Worm (Caenorhabditis elegans) whole organism, young adult: ENCODE results near the gene ins-34.

Source experiments
- B0019.2 ChIP-seq: fragments of 200-800 bp; sonication (Bioruptor generic); conservative IDR thresholded peaks from 2 replicates; pipeline ENCODE4 v1.3.6; 2022; ENCODE audit warnings: missing genetic modification reagents, missing genetic modification characterization, missing compliant biosample characterization
- B0336.3 ChIP-seq: fragments of 200-800 bp; sonication (Bioruptor generic); IDR thresholded peaks from 2 replicates; pipeline ENCODE4 v1.3.6; 2022; ENCODE audit warnings: missing genetic modification characterization, missing compliant biosample characterization
- C17E4.6 ChIP-seq: fragments of 200-800 bp; sonication (Bioruptor generic); IDR thresholded peaks from 2 replicates; pipeline ENCODE4 v1.3.6; 2022; ENCODE audit warnings: missing genetic modification reagents, missing genetic modification characterization, missing compliant biosample characterization
- F37B4.10 ChIP-seq: fragments of 200-800 bp; sonication (Bioruptor generic); IDR thresholded peaks from 2 replicates; pipeline ENCODE4 v1.3.6; 2022; ENCODE audit warnings: missing genetic modification characterization, missing compliant biosample characterization
- F52B5.7 ChIP-seq: sonication (generic microtip); optimal IDR thresholded peaks from 2 replicates; lab custom pipeline; 2016; ENCODE audit warnings: mild to moderate bottlenecking, missing genetic modification characterization, missing compliant biosample characterization
- F55B11.4 ChIP-seq: sonication (generic microtip); optimal IDR thresholded peaks from 2 replicates; lab custom pipeline; 2016; ENCODE audit warnings: missing compliant biosample characterization, missing genetic modification characterization, borderline replicate concordance; ENCODE audit not compliant: insufficient read depth
- F57A8.1 ChIP-seq: fragments of 200-800 bp; sonication (Bioruptor generic); optimal IDR thresholded peaks from 2 replicates; lab custom pipeline; 2018; ENCODE audit warnings: mild to moderate bottlenecking, missing genetic modification characterization, moderate library complexity, missing compliant biosample characterization
- K11D2.4 ChIP-seq: fragments of 200-800 bp; sonication (Bioruptor generic); IDR thresholded peaks from 2 replicates; pipeline ENCODE4 v1.3.6; 2022; ENCODE audit warnings: missing genetic modification reagents, missing genetic modification characterization, missing compliant biosample characterization
- T26A5.8 ChIP-seq: sonication (generic microtip); optimal IDR thresholded peaks from 2 replicates; lab custom pipeline; 2016; ENCODE audit warnings: missing genetic modification characterization, missing compliant biosample characterization
- Y56A3A.18 ChIP-seq: fragments of 200-800 bp; sonication (Bioruptor generic); IDR thresholded peaks from 2 replicates; pipeline ENCODE4 v1.3.6; 2022; ENCODE audit warnings: missing genetic modification reagents, missing genetic modification characterization, missing compliant biosample characterization
- Y67H2A.10 ChIP-seq: fragments of 200-800 bp; sonication (Bioruptor generic); conservative IDR thresholded peaks from 2 replicates; pipeline ENCODE4 v1.3.6; 2022; ENCODE audit warnings: missing genetic modification reagents, missing genetic modification characterization, missing compliant biosample characterization
- Y79H2A.3 ChIP-seq: fragments of 200-800 bp; sonication (Bioruptor generic); conservative IDR thresholded peaks from 2 replicates; pipeline ENCODE4 v1.3.6; 2022; ENCODE audit warnings: missing genetic modification reagents, missing genetic modification characterization, missing compliant biosample characterization
- ZK185.1 ChIP-seq: sonication (generic microtip); optimal IDR thresholded peaks from 2 replicates; lab custom pipeline; 2016; ENCODE audit warnings: mild to moderate bottlenecking, missing genetic modification characterization, missing compliant biosample characterization; ENCODE audit not compliant: poor library complexity, severe bottlenecking
- akir-1 ChIP-seq: fragments of 200-800 bp; sonication (Bioruptor generic); optimal IDR thresholded peaks from 2 replicates; lab custom pipeline; 2018; ENCODE audit warnings: mild to moderate bottlenecking, missing genetic modification characterization, moderate library complexity, missing compliant biosample characterization
- aptf-2 ChIP-seq: fragments of 200-800 bp; sonication (Bioruptor generic); conservative IDR thresholded peaks from 2 replicates; pipeline ENCODE4 v1.3.6; 2022; ENCODE audit warnings: missing genetic modification reagents, missing genetic modification characterization, missing compliant biosample characterization
- aptf-3 ChIP-seq: fragments of 200-800 bp; sonication (Bioruptor generic); IDR thresholded peaks from 2 replicates; pipeline ENCODE4 v1.3.6; 2022; ENCODE audit warnings: missing genetic modification characterization, missing compliant biosample characterization
- attf-3 ChIP-seq: fragments of 200-800 bp; sonication (Bioruptor generic); conservative IDR thresholded peaks from 2 replicates; pipeline ENCODE4 v1.3.6; 2022; ENCODE audit warnings: missing genetic modification reagents, missing genetic modification characterization, missing compliant biosample characterization
- attf-6 ChIP-seq: fragments of 200-800 bp; sonication (Bioruptor generic); IDR thresholded peaks from 2 replicates; pipeline ENCODE4 v1.3.6; 2022; ENCODE audit warnings: missing genetic modification reagents, missing genetic modification characterization, missing compliant biosample characterization
- bed-2 ChIP-seq: fragments of 200-800 bp; sonication (Bioruptor generic); IDR thresholded peaks from 2 replicates; pipeline ENCODE4 v1.3.6; 2022; ENCODE audit warnings: missing genetic modification reagents, missing genetic modification characterization, missing compliant biosample characterization
- ceh-100 ChIP-seq: fragments of 200-800 bp; sonication (Bioruptor generic); IDR thresholded peaks from 2 replicates; pipeline ENCODE4 v1.3.6; 2022; ENCODE audit warnings: missing genetic modification reagents, missing genetic modification characterization, missing compliant biosample characterization
- ceh-58 ChIP-seq: fragments of 200-800 bp; sonication (Bioruptor generic); IDR thresholded peaks from 2 replicates; pipeline ENCODE4 v1.3.6; 2022; ENCODE audit warnings: missing genetic modification characterization, missing compliant biosample characterization
- die-1 ChIP-seq: sonication (generic microtip); optimal IDR thresholded peaks from 2 replicates; lab custom pipeline; 2016; ENCODE audit warnings: missing genotype, mild to moderate bottlenecking, missing genetic modification characterization, missing compliant biosample characterization
- dpl-1 ChIP-seq: fragments of 150-350 bp; optimal IDR thresholded peaks from 2 replicates; lab custom pipeline; 2014; ENCODE audit warnings: missing biosample characterization, missing genetic modification reagents, missing genetic modification characterization
- egl-18 ChIP-seq: fragments of 200-800 bp; sonication (Bioruptor generic); IDR thresholded peaks from 2 replicates; pipeline ENCODE4 v1.3.6; 2022; ENCODE audit warnings: missing genetic modification reagents, missing genetic modification characterization, missing compliant biosample characterization
- egrh-3 ChIP-seq: fragments of 200-800 bp; sonication (Bioruptor generic); IDR thresholded peaks from 2 replicates; pipeline ENCODE4 v1.3.6; 2022; ENCODE audit warnings: missing genetic modification reagents, missing genetic modification characterization, missing compliant biosample characterization
- gei-17 ChIP-seq: fragments of 200-800 bp; sonication (Bioruptor generic); optimal IDR thresholded peaks from 2 replicates; lab custom pipeline; 2018; ENCODE audit warnings: mild to moderate bottlenecking, missing genetic modification characterization, missing compliant biosample characterization
- hlh-12 ChIP-seq: sonication (generic microtip); optimal IDR thresholded peaks from 2 replicates; lab custom pipeline; 2016; ENCODE audit warnings: missing genetic modification characterization, missing compliant biosample characterization
- hmg-1.2 ChIP-seq: fragments of 200-800 bp; sonication (Bioruptor generic); IDR thresholded peaks from 2 replicates; pipeline ENCODE4 v1.3.6; 2022; ENCODE audit warnings: missing genetic modification reagents, missing genetic modification characterization, missing compliant biosample characterization
- hsf-1 ChIP-seq: fragments of 200-800 bp; sonication (Bioruptor generic); IDR thresholded peaks from 2 replicates; pipeline ENCODE4 v1.3.6; 2022; ENCODE audit warnings: missing genetic modification reagents, missing genetic modification characterization, missing compliant biosample characterization
- let-526 ChIP-seq: fragments of 200-800 bp; sonication (Bioruptor generic); IDR thresholded peaks from 2 replicates; pipeline ENCODE4 v1.3.6; 2022; ENCODE audit warnings: missing genetic modification reagents, missing genetic modification characterization, missing compliant biosample characterization
- madf-6 ChIP-seq: fragments of 200-800 bp; sonication (Bioruptor generic); IDR thresholded peaks from 2 replicates; pipeline ENCODE4 v1.3.6; 2022; ENCODE audit warnings: missing genetic modification reagents, missing genetic modification characterization, missing compliant biosample characterization
- mcd-1 ChIP-seq: fragments of 200-800 bp; sonication (Bioruptor generic); IDR thresholded peaks from 2 replicates; pipeline ENCODE4 v1.3.6; 2022; ENCODE audit warnings: missing genetic modification reagents, missing genetic modification characterization, missing compliant biosample characterization
- mel-28 ChIP-seq: sonication (generic microtip); optimal IDR thresholded peaks from 2 replicates; lab custom pipeline; 2016; ENCODE audit warnings: borderline replicate concordance, mild to moderate bottlenecking, missing genetic modification characterization, missing compliant biosample characterization
- mxl-1 ChIP-seq: sonication (generic microtip); optimal IDR thresholded peaks from 2 replicates; lab custom pipeline; 2016; ENCODE audit warnings: missing genetic modification characterization, missing compliant biosample characterization
- nhr-80 ChIP-seq: sonication (generic microtip); optimal IDR thresholded peaks from 2 replicates; lab custom pipeline; 2016; ENCODE audit warnings: missing genetic modification characterization, missing compliant biosample characterization
- rpc-1 ChIP-seq, 2 experiments: fragments of 150-350 bp in 1 of 2; sonication (generic microtip) in 1 of 2; optimal IDR thresholded peaks; 2 replicates each; lab custom pipeline; 2014 to 2018; ENCODE audit warnings: missing biosample characterization in 1 of 2, missing genetic modification characterization in 1 of 2, missing genetic modification reagents in 1 of 2, missing genotype in 1 of 2
- snpc-1.1 ChIP-seq: sonication (generic microtip); optimal IDR thresholded peaks from 2 replicates; lab custom pipeline; 2017; ENCODE audit warnings: missing genetic modification characterization, mild to moderate bottlenecking, missing compliant biosample characterization, antibody characterized with exemption, moderate library complexity, missing genotype, missing genetic modification reagents; ENCODE audit not compliant: insufficient read depth
- snpc-3.4 ChIP-seq: sonication (generic microtip); optimal IDR thresholded peaks from 2 replicates; lab custom pipeline; 2017; ENCODE audit warnings: missing genetic modification characterization, mild to moderate bottlenecking, missing compliant biosample characterization, antibody characterized with exemption, moderate library complexity, missing genotype, missing genetic modification reagents
- snpc-4 ChIP-seq, 5 experiments: fragments of 150-350 bp in 1 of 5; sonication (generic microtip) in 4 of 5; optimal IDR thresholded peaks; 2 replicates each; lab custom pipeline; 2014 to 2018; ENCODE audit warnings: missing genetic modification characterization in 5 of 5, missing biosample characterization in 3 of 5, antibody characterized with exemption in 2 of 5, mild to moderate bottlenecking in 2 of 5, missing compliant biosample characterization in 2 of 5, missing genotype in 2 of 5, moderate library complexity in 2 of 5, missing genetic modification reagents in 1 of 5
- ztf-18 ChIP-seq: sonication (generic microtip); optimal IDR thresholded peaks from 2 replicates; lab custom pipeline; 2016; ENCODE audit warnings: missing genotype, mild to moderate bottlenecking, missing genetic modification characterization, missing compliant biosample characterization
- ztf-22 ChIP-seq: fragments of 200-800 bp; sonication (Bioruptor generic); optimal IDR thresholded peaks from 2 replicates; lab custom pipeline; 2018; ENCODE audit warnings: mild to moderate bottlenecking, missing genetic modification characterization, moderate library complexity, missing compliant biosample characterization
- ztf-26 ChIP-seq: sonication (generic microtip); optimal IDR thresholded peaks from 2 replicates; lab custom pipeline; 2017; ENCODE audit warnings: missing genetic modification characterization, missing compliant biosample characterization

The ins-34 gene

ce11 chrIV:14072011-14072649 lies 34.2 kb upstream of the ins-34 start (continued):
- no peak for TF ChIP-seq madf-6 (GFP tag; lab: Robert Waterston, UW)

- TF ChIP-seq Y79H2A.3 (GFP tag; lab: Robert Waterston, UW), result no peak
- TF ChIP-seq ZK185.1 (tag; lab: Kevin White, UChicago), result no peak
- TF ChIP-seq dpl-1 (GFP tag; lab: Kevin White, UChicago), result no peak
- TF ChIP-seq hsf-1 (GFP tag; lab: Robert Waterston, UW), result 0 out of 2 replicates have a peak, but pooled peaks have one; percentile 49
- no peak for TF ChIP-seq B0336.3 (GFP tag; lab: Robert Waterston, UW)
- TF ChIP-seq egrh-3 (GFP tag; lab: Robert Waterston, UW), result no peak
- no peak for TF ChIP-seq mxl-1
- no peak for TF ChIP-seq let-526 (GFP tag; lab: Robert Waterston, UW)
- no peak for TF ChIP-seq bed-2 (GFP tag; lab: Robert Waterston, UW)
- TF ChIP-seq rpc-1 (optimal IDR thresholded peaks at IDR 0.05; lab: Kevin White, UChicago), result no peak
- no peak for TF ChIP-seq rpc-1 (tag; optimal IDR thresholded peaks at IDR 0.05; lab: Kevin White, UChicago)
- no peak for TF ChIP-seq egl-18
- no peak for TF ChIP-seq ztf-22
- TF ChIP-seq snpc-1.1 (tag; lab: Kevin White, UChicago), result no peak
- no peak for TF ChIP-seq aptf-3 (GFP tag; lab: Robert Waterston, UW)
- no peak for TF ChIP-seq snpc-4 (GFP tag; optimal IDR thresholded peaks at IDR 0.05; lab: Kevin White, UChicago)
- peak in 1 of 4 experiments; percentile 51 for TF ChIP-seq snpc-4 (tag; optimal IDR thresholded peaks at IDR 0.05; lab: Kevin White, UChicago)
- TF ChIP-seq mel-28 (tag; lab: Kevin White, UChicago), result no peak
- no peak for TF ChIP-seq K11D2.4 (GFP tag; lab: Robert Waterston, UW)
- TF ChIP-seq gei-17, result no peak
- TF ChIP-seq hmg-1.2 (GFP tag; lab: Robert Waterston, UW), result no peak
- TF ChIP-seq aptf-2 (GFP tag; lab: Robert Waterston, UW), result no peak
- 0 out of 2 replicates have a peak, but pooled peaks have one; percentile 16 for TF ChIP-seq mcd-1 (GFP tag; lab: Robert Waterston, UW)
- TF ChIP-seq F57A8.1, result no peak
- TF ChIP-seq nhr-80, result no peak
- TF ChIP-seq snpc-3.4 (tag; lab: Kevin White, UChicago), result no peak
- TF ChIP-seq F55B11.4 (tag; lab: Kevin White, UChicago), result no peak
- TF ChIP-seq ztf-18, result no peak
- no peak for TF ChIP-seq ztf-26 (tag; lab: Kevin White, UChicago)
- no peak for TF ChIP-seq ceh-58
- TF ChIP-seq attf-6 (GFP tag; lab: Robert Waterston, UW), result peak; percentile 66; the same call in 1 of the 2 replicates
These were observed 31.9 kb upstream of the ins-34 start for ce11 chrIV:14074456-14074855.

- TF ChIP-seq B0019.2, result no peak
- no peak for TF ChIP-seq die-1 (tag; lab: Kevin White, UChicago)
- no peak for TF ChIP-seq ceh-100
- TF ChIP-seq attf-3, result no peak
- no peak for TF ChIP-seq F37B4.10 (GFP tag; lab: Robert Waterston, UW)
- TF ChIP-seq C17E4.6 (GFP tag; lab: Robert Waterston, UW), result no peak
- no peak for TF ChIP-seq egl-18
- no peak for TF ChIP-seq F52B5.7 (tag; lab: Kevin White, UChicago)
- no peak for TF ChIP-seq akir-1 (GFP tag; lab: Kevin White, UChicago)
- no peak for TF ChIP-seq hlh-12 (tag; lab: Kevin White, UChicago)
- TF ChIP-seq T26A5.8 (tag; lab: Kevin White, UChicago), result no peak
- TF ChIP-seq K11D2.4 (GFP tag; lab: Robert Waterston, UW), result no peak
- TF ChIP-seq Y56A3A.18 (GFP tag; lab: Robert Waterston, UW), result no peak
- TF ChIP-seq Y67H2A.10 (GFP tag; lab: Robert Waterston, UW), result no peak
These were observed 29.2 kb upstream of the ins-34 start, which contains the start of gene cfp-1 for ce11 chrIV:14077135-14077534. Gene cfp-1, plus strand, starts transcription at chrIV:14077435.
